Fruit fly (Drosophila melanogaster): Measurements from ENCODE around the gene sro.

DNA sequence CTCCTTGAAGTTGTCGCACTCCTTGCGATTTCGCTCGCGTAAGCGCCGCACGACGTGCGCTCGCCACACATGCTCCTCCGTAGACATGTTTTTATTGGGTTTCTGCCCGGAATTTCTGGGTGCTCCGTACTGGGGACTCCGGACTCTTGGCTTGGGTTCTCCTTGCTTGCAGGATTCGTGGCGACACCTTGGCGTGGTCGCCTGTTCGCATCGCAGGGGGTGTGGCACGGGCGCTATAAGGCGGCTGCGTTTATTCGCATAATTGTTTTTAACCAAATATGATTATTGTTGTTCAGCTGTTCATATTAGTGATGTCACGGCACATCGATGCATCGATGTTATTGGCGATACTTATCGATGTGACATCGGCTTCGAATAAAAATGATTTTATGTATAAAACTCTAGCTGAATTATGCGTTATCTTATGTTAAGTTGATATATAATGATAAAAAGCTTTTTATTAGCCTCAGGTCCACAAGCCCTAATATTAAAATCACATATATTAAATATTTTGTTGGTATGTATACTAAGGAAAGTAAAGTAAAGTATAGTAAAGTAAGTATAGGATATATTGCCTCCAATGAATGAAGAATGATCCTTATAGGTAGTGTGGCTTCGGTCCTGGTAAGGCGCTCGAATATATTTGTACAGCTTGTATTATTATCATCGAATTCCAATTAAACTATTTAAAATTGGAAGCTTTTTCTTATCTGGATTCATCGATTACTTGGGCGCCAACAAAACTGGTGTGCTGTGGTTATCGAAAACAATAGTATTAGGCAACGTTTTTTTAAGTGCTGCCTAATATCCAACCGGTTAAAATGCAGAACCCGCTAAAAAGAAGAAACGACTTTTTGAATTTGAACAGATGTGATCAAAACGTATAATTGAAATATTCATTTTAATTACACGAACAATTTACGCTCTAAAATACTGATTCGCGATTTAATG is 40.6 kb downstream of the sro start, which contains the start of gene Atg16:
- TF ChIP-seq cic (GFP tag; optimal IDR thresholded peaks at IDR 0.05) (no peak), kay (GFP tag; ENCODE audit: borderline replicate concordance) (peak; percentile 49), Mnt (GFP tag; optimal IDR thresholded peaks at IDR 0.05) (no peak)

Measured in whole organism, adult.